Fruit fly (Drosophila melanogaster): ENCODE data around the gene Nmdar1.

dm6 chr3R:5571756-5572155 is 48.6 kb upstream of the Nmdar1 start:
- TF ChIP-seq fd96Ca (GFP tag; IDR thresholded peaks at IDR 0.05), result no peak
- no peak for TF ChIP-seq CG4496 (GFP tag; IDR thresholded peaks at IDR 0.05)
- TF ChIP-seq CG13204 (GFP tag; optimal IDR thresholded peaks at IDR 0.05), result no peak
- no peak for TF ChIP-seq Ets98B (GFP tag; IDR thresholded peaks at IDR 0.05)
- peak; percentile 43 for TF ChIP-seq EcR (GFP tag; optimal IDR thresholded peaks at IDR 0.05)
- no peak for TF ChIP-seq Pif1B (GFP tag; optimal IDR thresholded peaks at IDR 0.05)
- TF ChIP-seq rn (GFP tag; IDR thresholded peaks at IDR 0.05), result no peak
- TF ChIP-seq gl (tag; optimal IDR thresholded peaks at IDR 0.05), result no peak
- TF ChIP-seq CG15710 (tag; optimal IDR thresholded peaks at IDR 0.05), result no peak
- TF ChIP-seq CG10348 (GFP tag; IDR thresholded peaks at IDR 0.05), result no peak
- no peak for TF ChIP-seq D1 (tag; optimal IDR thresholded peaks at IDR 0.05)
- TF ChIP-seq Pif1A (GFP tag; optimal IDR thresholded peaks at IDR 0.05), result no peak
- TF ChIP-seq CG34367 (tag; optimal IDR thresholded peaks at IDR 0.05), result no peak

Measured in whole organism, pupa.